Fruit fly (Drosophila melanogaster) whole organism, embryonic: Measurements from ENCODE around the gene Cpr23B.

Experiments
- ATbp ChIP-seq: fragments of 200-800 bp; sonication (Bioruptor generic); optimal IDR thresholded peaks from 2 replicates; lab custom pipeline; 2017; ENCODE audit warnings: missing biosample characterization, mild to moderate bottlenecking, missing genetic modification characterization, missing genetic modification reagents
- Atf-2 ChIP-seq: fragments of 200-800 bp; sonication (Bioruptor generic); optimal IDR thresholded peaks from 2 replicates; lab custom pipeline; 2016; ENCODE audit warnings: missing biosample characterization, missing genetic modification characterization
- Bteb2 ChIP-seq: fragments of 200-800 bp; sonication (Bioruptor generic); optimal IDR thresholded peaks from 2 replicates; lab custom pipeline; 2016; ENCODE audit warnings: missing biosample characterization, missing genetic modification characterization
- CG10209 ChIP-seq: fragments of 200-800 bp; sonication (Bioruptor generic); optimal IDR thresholded peaks from 3 replicates; lab custom pipeline; 2017; ENCODE audit warnings: missing biosample characterization, mild to moderate bottlenecking, missing genetic modification characterization, missing genetic modification reagents
- CG10959 ChIP-seq: fragments of 200-800 bp; sonication (Bioruptor generic); IDR thresholded peaks from 2 replicates; pipeline ENCODE4 v1.3.6; 2022; ENCODE audit warnings: missing biosample characterization, missing genetic modification characterization
- CG1233 ChIP-seq: fragments of 200-800 bp; sonication (Bioruptor generic); optimal IDR thresholded peaks from 4 replicates; lab custom pipeline; 2018; ENCODE audit warnings: missing biosample characterization, mild to moderate bottlenecking, missing genetic modification characterization
- CG12391 ChIP-seq: fragments of 200-800 bp; sonication (Bioruptor generic); optimal IDR thresholded peaks from 3 replicates; lab custom pipeline; 2018; ENCODE audit warnings: missing biosample characterization, mild to moderate bottlenecking, missing genetic modification characterization, moderate library complexity
- CG14050 ChIP-seq: fragments of 200-800 bp; sonication (Bioruptor generic); IDR thresholded peaks from 3 replicates; pipeline ENCODE4 v1.3.6; 2022; ENCODE audit warnings: missing biosample characterization, missing genetic modification characterization
- CG14710 ChIP-seq: fragments of 200-800 bp; sonication (Bioruptor generic); optimal IDR thresholded peaks from 3 replicates; lab custom pipeline; 2019; ENCODE audit warnings: missing biosample characterization, mild to moderate bottlenecking, missing genetic modification characterization, moderate library complexity
- CG17361 ChIP-seq: fragments of 200-800 bp; sonication (Bioruptor generic); IDR thresholded peaks from 3 replicates; pipeline ENCODE4 v1.3.6; 2022; ENCODE audit warnings: missing biosample characterization, missing genetic modification characterization
- CG17385 ChIP-seq: fragments of 200-800 bp; sonication (Bioruptor generic); optimal IDR thresholded peaks from 3 replicates; lab custom pipeline; 2018; ENCODE audit warnings: missing biosample characterization, mild to moderate bottlenecking, missing genetic modification characterization
- CG17802 ChIP-seq: fragments of 200-800 bp; sonication (Bioruptor generic); optimal IDR thresholded peaks from 2 replicates; lab custom pipeline; 2018; ENCODE audit warnings: missing biosample characterization, mild to moderate bottlenecking, missing genetic modification characterization, moderate library complexity
- CG18599 ChIP-seq: fragments of 200-800 bp; sonication (Bioruptor generic); optimal IDR thresholded peaks from 3 replicates; lab custom pipeline; 2017; ENCODE audit warnings: missing biosample characterization, missing genetic modification characterization, mild to moderate bottlenecking, moderate library complexity, missing genetic modification reagents
- CG31224 ChIP-seq: fragments of 200-800 bp; sonication (Bioruptor generic); IDR thresholded peaks from 2 replicates; pipeline ENCODE4 v1.3.6; 2022; ENCODE audit warnings: missing biosample characterization, missing genetic modification characterization
- CG32532 ChIP-seq: fragments of 200-800 bp; sonication (Bioruptor generic); IDR thresholded peaks from 2 replicates; pipeline ENCODE4 v1.3.6; 2022; ENCODE audit warnings: missing biosample characterization, missing genetic modification characterization
- CG5180 ChIP-seq: fragments of 200-800 bp; sonication (Bioruptor generic); optimal IDR thresholded peaks from 3 replicates; lab custom pipeline; 2017; ENCODE audit warnings: missing biosample characterization, missing genetic modification characterization, mild to moderate bottlenecking, moderate library complexity, missing genetic modification reagents
- CG6813 ChIP-seq: fragments of 200-800 bp; sonication (Bioruptor generic); optimal IDR thresholded peaks from 2 replicates; lab custom pipeline; 2017; ENCODE audit warnings: missing biosample characterization, missing genetic modification characterization, mild to moderate bottlenecking, moderate library complexity, missing genetic modification reagents
- CG7357 ChIP-seq: fragments of 200-800 bp; sonication (Bioruptor generic); IDR thresholded peaks from 3 replicates; pipeline ENCODE4 v1.3.6; 2022; ENCODE audit warnings: missing biosample characterization, missing genetic modification characterization
- CG8359 ChIP-seq: fragments of 200-800 bp; sonication (Bioruptor generic); optimal IDR thresholded peaks from 2 replicates; lab custom pipeline; 2017; ENCODE audit warnings: missing biosample characterization, mild to moderate bottlenecking, missing genetic modification characterization, borderline replicate concordance
- CG9876 ChIP-seq: fragments of 200-800 bp; sonication (Bioruptor generic); optimal IDR thresholded peaks from 2 replicates; lab custom pipeline; 2016; ENCODE audit warnings: missing biosample characterization, missing genetic modification characterization
- Dad ChIP-seq: fragments of 200-800 bp; sonication (Bioruptor generic); optimal IDR thresholded peaks from 3 replicates; lab custom pipeline; 2016; ENCODE audit warnings: missing biosample characterization, missing genetic modification characterization
- Dbx ChIP-seq: fragments of 200-800 bp; sonication (Bioruptor generic); IDR thresholded peaks from 3 replicates; pipeline ENCODE4 v1.3.6; 2022; ENCODE audit warnings: missing biosample characterization, missing genetic modification characterization
- Dfd ChIP-seq, 2 experiments: fragments of >200 bp; optimal IDR thresholded peaks; 2 replicates each; lab custom pipeline; 2017; ENCODE audit warnings: missing biosample characterization in 2 of 2, missing genetic modification characterization in 2 of 2
- Gsc ChIP-seq: fragments of 200-800 bp; sonication (Bioruptor generic); IDR thresholded peaks from 2 replicates; pipeline ENCODE4 v1.3.6; 2022; ENCODE audit warnings: missing biosample characterization, missing genetic modification characterization
- HLH3B ChIP-seq: fragments of 200-800 bp; sonication (Bioruptor generic); IDR thresholded peaks from 2 replicates; pipeline ENCODE4 v1.3.6; 2022; ENCODE audit warnings: missing biosample characterization, missing genetic modification characterization
- Jarid2 ChIP-seq: fragments of 200-800 bp; sonication (Bioruptor generic); optimal IDR thresholded peaks from 3 replicates; lab custom pipeline; 2017; ENCODE audit warnings: mild to moderate bottlenecking, missing biosample characterization, missing genetic modification reagents, missing genetic modification characterization
- NK7.1 ChIP-seq: fragments of 200-800 bp; sonication (Bioruptor generic); optimal IDR thresholded peaks from 3 replicates; lab custom pipeline; 2016; ENCODE audit warnings: missing biosample characterization, missing genetic modification characterization
- Stat92E ChIP-seq, 3 experiments: fragments of >200 bp in 2 of 3; fragments of 200-800 bp in 1 of 3; sonication (Bioruptor generic) in 1 of 3; optimal IDR thresholded peaks; 2 replicates each; lab custom pipeline; 2017 to 2019; ENCODE audit warnings: missing biosample characterization in 3 of 3, missing genetic modification characterization in 3 of 3, mild to moderate bottlenecking in 1 of 3, moderate library complexity in 1 of 3
- TFAM ChIP-seq: fragments of 200-800 bp; sonication (Bioruptor generic); optimal IDR thresholded peaks from 2 replicates; lab custom pipeline; 2017; ENCODE audit warnings: missing biosample characterization, missing genetic modification characterization, inconsistent platforms
- Xrp1 ChIP-seq: fragments of 200-800 bp; sonication (Bioruptor generic); IDR thresholded peaks from 2 replicates; pipeline ENCODE4 v1.3.6; 2022; ENCODE audit warnings: missing biosample characterization, missing genetic modification characterization
- abd-A ChIP-seq: fragments of 200-800 bp; sonication (Bioruptor generic); optimal IDR thresholded peaks from 3 replicates; lab custom pipeline; 2019; ENCODE audit warnings: missing biosample characterization, mild to moderate bottlenecking, missing genetic modification characterization, moderate library complexity
- cas ChIP-seq: fragments of 200-800 bp; sonication (Bioruptor generic); IDR thresholded peaks from 2 replicates; pipeline ENCODE4 v1.3.6; 2022; ENCODE audit warnings: missing biosample characterization, missing genetic modification characterization
- chinmo ChIP-seq: fragments of 200-800 bp; sonication (Bioruptor generic); IDR thresholded peaks from 4 replicates; pipeline ENCODE4 v1.3.6; 2022; ENCODE audit warnings: missing biosample characterization, missing genetic modification characterization; ENCODE audit not compliant: partially characterized antibody
- chn ChIP-seq: fragments of 200-800 bp; sonication (Bioruptor generic); optimal IDR thresholded peaks from 2 replicates; lab custom pipeline; 2016; ENCODE audit warnings: missing biosample characterization, missing genetic modification characterization
- croc ChIP-seq: fragments of 200-800 bp; sonication (Bioruptor generic); conservative IDR thresholded peaks from 3 replicates; pipeline ENCODE4 v1.3.6; 2022; ENCODE audit warnings: missing biosample characterization, missing genetic modification characterization
- dpn ChIP-seq, 2 experiments: fragments of 200-800 bp; sonication (Bioruptor generic); optimal IDR thresholded peaks; 3 replicates each; lab custom pipeline; 2016; ENCODE audit warnings: missing biosample characterization in 2 of 2, missing genetic modification characterization in 2 of 2
- emc ChIP-seq: fragments of 200-800 bp; sonication (Bioruptor generic); optimal IDR thresholded peaks from 2 replicates; lab custom pipeline; 2016; ENCODE audit warnings: missing biosample characterization, missing genetic modification characterization
- fd96Cb ChIP-seq: fragments of 200-800 bp; sonication (Bioruptor generic); optimal IDR thresholded peaks from 2 replicates; lab custom pipeline; 2018; ENCODE audit warnings: missing biosample characterization, mild to moderate bottlenecking, missing genetic modification characterization, moderate library complexity
- gcm ChIP-seq: fragments of 200-800 bp; sonication (Bioruptor generic); optimal IDR thresholded peaks from 2 replicates; lab custom pipeline; 2019; ENCODE audit warnings: missing biosample characterization, mild to moderate bottlenecking, missing genetic modification characterization, moderate library complexity
- gfzf ChIP-seq: fragments of 200-800 bp; sonication (Bioruptor generic); optimal IDR thresholded peaks from 2 replicates; lab custom pipeline; 2016; ENCODE audit warnings: missing biosample characterization, mild to moderate bottlenecking, missing genetic modification characterization, moderate library complexity
- ind ChIP-seq: fragments of 200-800 bp; sonication (Bioruptor generic); optimal IDR thresholded peaks from 3 replicates; lab custom pipeline; 2016; ENCODE audit warnings: missing biosample characterization, missing genetic modification characterization
- nmo ChIP-seq: fragments of 200-800 bp; sonication (Bioruptor generic); optimal IDR thresholded peaks from 2 replicates; lab custom pipeline; 2018; ENCODE audit warnings: missing biosample characterization, mild to moderate bottlenecking, missing genetic modification characterization, moderate library complexity
- pan ChIP-seq, 4 experiments: fragments of >200 bp in 3 of 4; fragments of 200-800 bp in 1 of 4; sonication (Bioruptor generic) in 1 of 4; optimal IDR thresholded peaks in 3 of 4; IDR thresholded peaks in 1 of 4; 2 replicates each; pipeline versions ENCODE4 v1.3.6 to Lab custom; 2017 to 2022; ENCODE audit warnings: missing biosample characterization in 2 of 4, missing genetic modification characterization in 2 of 4, mixed read lengths in 1 of 4
- pb ChIP-seq: fragments of 200-800 bp; sonication (Bioruptor generic); optimal IDR thresholded peaks from 3 replicates; lab custom pipeline; 2016; ENCODE audit warnings: missing biosample characterization, missing genetic modification characterization
- psq ChIP-seq: fragments of 200-800 bp; sonication (Bioruptor generic); optimal IDR thresholded peaks from 2 replicates; lab custom pipeline; 2017; ENCODE audit warnings: missing biosample characterization, missing genetic modification characterization
- slp2 ChIP-seq: fragments of 200-800 bp; sonication (Bioruptor generic); optimal IDR thresholded peaks from 2 replicates; lab custom pipeline; 2016; ENCODE audit warnings: missing biosample characterization, missing genetic modification characterization
- so ChIP-seq: fragments of 200-800 bp; sonication (Bioruptor generic); IDR thresholded peaks from 3 replicates; pipeline ENCODE4 v1.3.6; 2022; ENCODE audit warnings: missing biosample characterization, missing genetic modification characterization
- tgo ChIP-seq: fragments of 200-800 bp; sonication (Bioruptor generic); IDR thresholded peaks from 3 replicates; pipeline ENCODE4 v1.3.6; 2022; ENCODE audit warnings: missing biosample characterization, missing genetic modification characterization
- ttk ChIP-seq: fragments of 200-800 bp; sonication (Bioruptor generic); IDR thresholded peaks from 2 replicates; pipeline ENCODE4 v2.1.2; 2022; ENCODE audit warnings: missing biosample characterization, missing genetic modification characterization

Cpr23B gene

dm6 chr2L:2830341-2830800 is 7.8 kb upstream of the Cpr23B start (continued):
- no peak for TF ChIP-seq pan (optimal IDR thresholded peaks at IDR 0.05; lab: Kevin White, UChicago)
- TF ChIP-seq pan (GFP tag; optimal IDR thresholded peaks at IDR 0.05 in 1 of 2, IDR thresholded peaks at IDR 0.05 in 1 of 2), result peak in 1 of 2 experiments; percentile 62
- peak; percentile 29 for TF ChIP-seq Dad (GFP tag; lab: Kevin White, UChicago)
- TF ChIP-seq Jarid2 (GFP tag; lab: Kevin White, UChicago), result peak; percentile 42
- TF ChIP-seq CG12391 (tag; lab: Kevin White, UChicago), result peak; percentile 92
- TF ChIP-seq CG6813 (GFP tag; lab: Kevin White, UChicago), result peak; percentile 86
- peak in 1 of 3 experiments; percentile 68 for TF ChIP-seq Stat92E (GFP tag; optimal IDR thresholded peaks at IDR 0.05; lab: Kevin White, UChicago)
- peak; percentile 77 for TF ChIP-seq CG5180 (GFP tag; lab: Kevin White, UChicago)
- TF ChIP-seq abd-A (tag; lab: Kevin White, UChicago), result no peak
- TF ChIP-seq CG17802 (tag; lab: Kevin White, UChicago), result peak; percentile 27
- peak; percentile 29 for TF ChIP-seq slp2
- peak; percentile 65 for TF ChIP-seq CG32532 (GFP tag; lab: Robert Waterston, UW)
- TF ChIP-seq ttk (GFP tag; lab: Robert Waterston, UW), result peak; percentile 57; the same call in 1 of the 2 replicates
- peak; percentile 5 for TF ChIP-seq NK7.1 (GFP tag; lab: Kevin White, UChicago)
- TF ChIP-seq CG17385 (GFP tag; lab: Kevin White, UChicago), result peak; percentile 88
- 0 out of 2 replicates have a peak, but pooled peaks have one; percentile 10 for TF ChIP-seq cas (GFP tag; lab: Robert Waterston, UW)
- TF ChIP-seq nmo (GFP tag; lab: Kevin White, UChicago), result peak; percentile 96
- TF ChIP-seq CG9876 (GFP tag; lab: Kevin White, UChicago), result no peak
- peak; percentile 98 for TF ChIP-seq CG17361 (GFP tag; lab: Robert Waterston, UW)
- peak; percentile 88 for TF ChIP-seq Xrp1
- TF ChIP-seq ind (GFP tag; lab: Kevin White, UChicago), result peak; percentile 79
- peak; percentile 82 for TF ChIP-seq so (GFP tag; lab: Robert Waterston, UW)
- peak; percentile 88 for TF ChIP-seq CG1233 (GFP tag; lab: Kevin White, UChicago)
- TF ChIP-seq ATbp (GFP tag; lab: Kevin White, UChicago), result peak; percentile 87
- peak; percentile 70 for TF ChIP-seq tgo
- no peak for TF ChIP-seq TFAM (GFP tag; lab: Kevin White, UChicago)
- no peak for TF ChIP-seq psq (GFP tag; lab: Kevin White, UChicago)
- peak; percentile 70 to 79 for TF ChIP-seq dpn (GFP tag; optimal IDR thresholded peaks at IDR 0.05; lab: Kevin White, UChicago)
- TF ChIP-seq CG31224, result peak; percentile 61
- TF ChIP-seq croc, result peak; percentile 86
- peak; percentile 89 for TF ChIP-seq fd96Cb (tag; lab: Kevin White, UChicago)
- no peak for TF ChIP-seq gfzf
- peak; percentile 89 for TF ChIP-seq CG18599 (GFP tag; lab: Kevin White, UChicago)
- peak; percentile 74 for TF ChIP-seq HLH3B (GFP tag; lab: Robert Waterston, UW)
- peak; percentile 57; the same call in 2 of the 3 replicates for TF ChIP-seq CG14050
- TF ChIP-seq gcm, result peak; percentile 89
- no peak for TF ChIP-seq Gsc (GFP tag; lab: Robert Waterston, UW)
- TF ChIP-seq Bteb2 (GFP tag; lab: Kevin White, UChicago), result peak; percentile 66
- TF ChIP-seq Atf-2, result peak; percentile 43
- TF ChIP-seq pb (GFP tag; lab: Kevin White, UChicago), result no peak
- TF ChIP-seq Dbx (GFP tag; lab: Robert Waterston, UW), result no peak; the same call in none of the 3 replicates
- TF ChIP-seq chn (GFP tag; lab: Kevin White, UChicago), result peak; percentile 68
- TF ChIP-seq CG10959 (GFP tag; lab: Robert Waterston, UW), result peak; percentile 55; the same call in 1 of the 2 replicates
- TF ChIP-seq emc (GFP tag; lab: Kevin White, UChicago), result no peak
- TF ChIP-seq CG7357 (GFP tag; lab: Robert Waterston, UW), result peak; percentile 81
- TF ChIP-seq CG10209, result peak; percentile 89
- no peak for TF ChIP-seq Dfd (GFP tag; optimal IDR thresholded peaks at IDR 0.05; lab: Kevin White, UChicago)
- peak; percentile 83 for TF ChIP-seq CG8359 (GFP tag; lab: Kevin White, UChicago)
- no peak for TF ChIP-seq chinmo
- TF ChIP-seq CG14710 (tag; lab: Kevin White, UChicago), result peak; percentile 94
